Fruit fly (Drosophila melanogaster) whole organism, adult: ENCODE measurements around the gene CG4022.

ENCODE experiments used
- CG11617 ChIP-seq: fragments of 200-800 bp; sonication (Bioruptor generic); optimal IDR thresholded peaks from 2 replicates; lab custom pipeline; 2017; ENCODE audit warnings: mild to moderate bottlenecking, missing biosample characterization, missing genetic modification reagents, missing genetic modification characterization
- CG12768 ChIP-seq: fragments of 200-800 bp; sonication (Bioruptor generic); optimal IDR thresholded peaks from 2 replicates; lab custom pipeline; 2017; ENCODE audit warnings: missing biosample characterization, missing genetic modification characterization, mild to moderate bottlenecking, moderate library complexity, missing genetic modification reagents
- CG14711 ChIP-seq: fragments of 200-800 bp; sonication (Bioruptor generic); optimal IDR thresholded peaks from 2 replicates; lab custom pipeline; 2018; ENCODE audit warnings: missing biosample characterization, mild to moderate bottlenecking, missing genetic modification characterization, moderate library complexity
- CG1620 ChIP-seq: fragments of 200-800 bp; sonication (Bioruptor generic); optimal IDR thresholded peaks from 2 replicates; lab custom pipeline; 2016; ENCODE audit warnings: missing biosample characterization, missing genetic modification characterization
- CG33017 ChIP-seq: fragments of 200-800 bp; sonication (Bioruptor generic); optimal IDR thresholded peaks from 2 replicates; lab custom pipeline; 2018; ENCODE audit warnings: missing biosample characterization, mild to moderate bottlenecking, missing genetic modification characterization, moderate library complexity
- CG5204 ChIP-seq: fragments of 200-800 bp; sonication (Bioruptor generic); optimal IDR thresholded peaks from 2 replicates; lab custom pipeline; 2016; ENCODE audit warnings: missing biosample characterization, missing genetic modification characterization
- CG7045 ChIP-seq: fragments of 200-800 bp; sonication (Bioruptor generic); optimal IDR thresholded peaks from 2 replicates; lab custom pipeline; 2017; ENCODE audit warnings: missing biosample characterization, mild to moderate bottlenecking, missing genetic modification characterization
- CG7101 ChIP-seq: fragments of 200-800 bp; sonication (Bioruptor generic); optimal IDR thresholded peaks from 2 replicates; lab custom pipeline; 2018; ENCODE audit warnings: missing biosample characterization, mild to moderate bottlenecking, missing genetic modification characterization, moderate library complexity
- Clk ChIP-seq: fragments of 200-800 bp; sonication (Bioruptor generic); optimal IDR thresholded peaks from 2 replicates; lab custom pipeline; 2017; ENCODE audit warnings: missing biosample characterization, missing genetic modification characterization
- Crg-1 ChIP-seq: fragments of 200-800 bp; sonication (Bioruptor generic); optimal IDR thresholded peaks from 2 replicates; lab custom pipeline; 2016; ENCODE audit warnings: missing biosample characterization, missing genetic modification characterization
- Hr96 ChIP-seq: fragments of 200-800 bp; sonication (Bioruptor generic); optimal IDR thresholded peaks from 2 replicates; lab custom pipeline; 2016; ENCODE audit warnings: missing biosample characterization, missing genetic modification characterization
- Mnt ChIP-seq: fragments of 200-800 bp; sonication (Bioruptor generic); optimal IDR thresholded peaks from 2 replicates; lab custom pipeline; 2016; ENCODE audit warnings: missing biosample characterization, mild to moderate bottlenecking, missing genetic modification characterization
- bab1 ChIP-seq: fragments of 200-800 bp; sonication (Bioruptor generic); optimal IDR thresholded peaks from 3 replicates; lab custom pipeline; 2019; ENCODE audit warnings: missing biosample characterization, mild to moderate bottlenecking, missing genetic modification characterization, moderate library complexity
- cic ChIP-seq: fragments of 200-800 bp; sonication (Bioruptor generic); optimal IDR thresholded peaks from 2 replicates; lab custom pipeline; 2017; ENCODE audit warnings: missing biosample characterization, mild to moderate bottlenecking, missing genetic modification characterization, moderate library complexity
- cnc ChIP-seq, 2 experiments: fragments of >200 bp; optimal IDR thresholded peaks; 2 replicates each; lab custom pipeline; 2017
- kay ChIP-seq: fragments of 200-800 bp; sonication (Bioruptor generic); peaks from one replicate; lab custom pipeline; 2016; ENCODE audit warnings: missing biosample characterization, missing genetic modification characterization, borderline replicate concordance
- ovo ChIP-seq: fragments of 200-800 bp; sonication (Bioruptor generic); optimal IDR thresholded peaks from 2 replicates; lab custom pipeline; 2016; ENCODE audit warnings: missing biosample characterization, missing genetic modification characterization
- pad ChIP-seq: fragments of 200-800 bp; sonication (Bioruptor generic); optimal IDR thresholded peaks from 3 replicates; lab custom pipeline; 2017; ENCODE audit warnings: missing biosample characterization, missing genetic modification characterization, mild to moderate bottlenecking, moderate library complexity, missing genetic modification reagents
- tj ChIP-seq: fragments of 200-800 bp; sonication (Bioruptor generic); optimal IDR thresholded peaks from 3 replicates; lab custom pipeline; 2017; ENCODE audit warnings: missing biosample characterization, mild to moderate bottlenecking, missing genetic modification characterization, moderate library complexity
- toe ChIP-seq: fragments of 200-800 bp; sonication (Bioruptor generic); optimal IDR thresholded peaks from 2 replicates; lab custom pipeline; 2016; ENCODE audit warnings: missing biosample characterization, missing genetic modification characterization

The CG4022 gene

DNA sequence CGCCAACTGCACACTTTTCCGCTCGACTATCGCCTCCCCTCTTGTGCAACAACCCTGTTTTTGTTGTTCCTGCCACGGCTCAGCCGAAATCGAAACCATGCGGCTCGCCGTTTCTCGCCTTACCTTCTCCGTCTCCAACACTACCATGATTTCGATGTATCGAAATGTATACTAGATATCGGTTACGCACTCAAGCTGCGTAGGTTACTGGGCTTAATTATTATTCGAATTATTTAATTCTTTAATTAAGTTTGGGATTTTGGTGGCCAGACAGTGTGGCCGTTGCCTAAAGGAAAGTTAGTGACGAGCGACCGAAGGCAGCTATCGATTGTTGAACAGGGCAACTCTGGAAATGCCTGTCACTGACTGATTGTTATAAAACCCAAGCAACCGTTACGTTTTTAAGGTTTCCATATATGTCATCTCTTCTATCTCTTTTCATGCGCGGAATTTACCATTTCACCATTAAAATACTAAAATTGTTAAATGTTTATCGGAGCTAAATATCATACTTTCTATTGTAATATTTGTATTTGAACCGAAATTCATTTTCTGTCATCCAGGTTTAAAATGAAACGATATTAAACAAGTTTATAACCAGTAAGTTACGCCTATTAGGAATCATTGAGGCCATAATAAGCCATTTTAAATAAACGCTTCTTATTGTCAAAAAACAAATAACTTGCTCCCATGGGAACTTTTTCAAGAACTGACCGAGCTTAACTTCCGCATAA lies 8.3 kb downstream of the CG4022 start, which contains the start of gene eIF4E1:
TSS of gene eIF4E1 (minus strand) at position 304 of the 734 bp plus-strand sequence.
- TF ChIP-seq Hr96 (GFP tag; lab: Kevin White, UChicago): no peak
- TF ChIP-seq bab1 (GFP tag; lab: Kevin White, UChicago): peak; percentile 9
- no peak for TF ChIP-seq cnc (optimal IDR thresholded peaks at IDR 0.05; lab: Kevin White, UChicago)
- TF ChIP-seq cic (GFP tag; lab: Kevin White, UChicago): no peak
- peak; percentile 78 for TF ChIP-seq Mnt (GFP tag; lab: Kevin White, UChicago)
- TF ChIP-seq ovo (GFP tag; lab: Kevin White, UChicago): no peak
- no peak for TF ChIP-seq toe (GFP tag; lab: Kevin White, UChicago)
- peak; percentile 38 for TF ChIP-seq tj (GFP tag; lab: Kevin White, UChicago)
- TF ChIP-seq CG12768 (GFP tag; lab: Kevin White, UChicago): no peak
- TF ChIP-seq CG7045 (GFP tag; lab: Kevin White, UChicago): no peak
- TF ChIP-seq CG1620 (GFP tag; lab: Kevin White, UChicago): no peak
- no peak for TF ChIP-seq CG7101
- TF ChIP-seq kay: peak; percentile 38
- TF ChIP-seq CG14711: peak; percentile 87
- TF ChIP-seq pad (GFP tag; lab: Kevin White, UChicago): no peak
- no peak for TF ChIP-seq CG11617 (GFP tag; lab: Kevin White, UChicago)
- no peak for TF ChIP-seq Clk
- TF ChIP-seq Crg-1: no peak
- TF ChIP-seq CG33017 (tag; lab: Kevin White, UChicago): no peak
- no peak for TF ChIP-seq CG5204

DNA sequence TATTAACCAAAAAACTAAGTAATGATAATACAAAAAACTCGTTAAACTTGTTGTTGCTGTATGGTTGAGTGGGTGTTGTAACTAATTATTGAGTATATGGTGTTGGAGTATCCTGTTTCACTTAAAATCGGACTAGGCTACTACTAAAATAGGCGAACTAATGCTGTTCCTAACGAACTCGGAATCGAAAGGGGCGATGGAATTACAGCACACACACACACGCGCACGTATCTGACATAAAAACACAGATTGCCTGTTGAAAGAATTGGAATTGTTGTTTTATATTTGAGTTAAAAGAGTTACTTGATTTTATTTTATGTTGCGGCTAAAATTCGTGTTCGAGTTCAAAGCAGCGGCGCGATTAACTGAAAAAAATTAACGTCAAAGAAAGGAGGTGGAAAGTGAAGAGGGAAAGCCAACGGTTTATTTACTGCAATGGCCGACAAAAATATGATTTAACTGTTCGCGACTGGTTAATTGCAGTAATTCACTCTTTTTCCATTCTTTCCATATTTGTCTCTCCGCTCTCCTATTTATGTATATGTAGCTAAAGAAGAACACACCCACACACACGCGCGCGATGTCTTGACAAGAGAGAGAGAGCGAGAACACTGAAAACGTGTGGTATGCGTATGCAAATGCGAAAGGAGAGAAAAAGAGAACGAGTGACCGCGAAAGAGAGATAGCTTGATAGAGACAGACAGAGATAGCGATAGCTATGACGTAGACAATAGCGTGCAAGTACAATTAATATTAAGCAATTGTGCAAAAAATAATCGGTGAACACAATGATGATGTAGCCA lies 9.1 kb downstream of the CG4022 start:
- peak; percentile 13 for TF ChIP-seq CG12768 (GFP tag; lab: Kevin White, UChicago)
- peak; percentile 87 for TF ChIP-seq pad (GFP tag; lab: Kevin White, UChicago)
- no peak for TF ChIP-seq CG14711
- no peak for TF ChIP-seq CG7101
- TF ChIP-seq kay: peak; percentile 96
- peak; percentile 74 for TF ChIP-seq tj (GFP tag; lab: Kevin White, UChicago)
- no peak for TF ChIP-seq Mnt (GFP tag; lab: Kevin White, UChicago)
- TF ChIP-seq ovo (GFP tag; lab: Kevin White, UChicago): peak; percentile 93
- TF ChIP-seq bab1 (GFP tag; lab: Kevin White, UChicago): no peak
- no peak for TF ChIP-seq toe (GFP tag; lab: Kevin White, UChicago)

DNA sequence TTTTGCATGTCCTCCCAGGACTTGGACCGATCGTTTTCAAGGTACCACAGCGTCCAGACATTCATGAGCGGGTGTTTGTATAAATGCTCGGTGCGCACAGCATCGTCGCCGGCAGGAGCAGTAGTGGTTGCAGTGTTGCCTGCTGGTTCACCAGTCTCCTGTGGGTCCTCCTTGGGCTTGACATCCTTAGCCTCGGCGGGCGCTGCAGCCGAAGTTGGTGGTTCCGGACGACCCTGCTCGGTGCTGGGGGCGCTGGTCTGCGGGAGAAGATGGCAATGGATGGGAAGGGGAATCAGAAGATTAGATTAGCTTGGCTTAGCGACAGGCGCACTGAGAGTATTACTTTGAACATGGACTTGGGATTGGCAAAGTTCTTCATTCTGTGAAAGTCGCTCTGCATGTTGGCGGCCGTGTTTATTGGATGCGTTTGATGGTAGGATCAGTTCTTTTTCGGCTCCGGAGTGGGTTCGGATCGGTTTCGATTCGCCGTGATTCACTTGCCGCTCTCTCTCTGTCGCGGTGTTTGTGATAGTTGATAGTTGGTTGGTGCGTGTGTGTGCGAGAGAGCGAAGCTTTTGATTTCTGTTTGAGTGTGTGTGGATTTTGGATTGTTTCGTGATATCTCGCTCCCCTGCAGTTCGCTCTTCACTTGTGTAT lies 9.8 kb downstream of the CG4022 start:
- TF ChIP-seq ovo (GFP tag; lab: Kevin White, UChicago) (no peak), CG14711 (no peak), CG7045 (GFP tag; lab: Kevin White, UChicago) (no peak), bab1 (GFP tag; lab: Kevin White, UChicago) (no peak), CG7101 (no peak), toe (GFP tag; lab: Kevin White, UChicago) (no peak), CG5204 (no peak), Mnt (GFP tag; lab: Kevin White, UChicago) (no peak), CG1620 (GFP tag; lab: Kevin White, UChicago) (no peak), pad (GFP tag; lab: Kevin White, UChicago) (no peak), Crg-1 (no peak), cic (GFP tag; lab: Kevin White, UChicago) (no peak), Hr96 (GFP tag; lab: Kevin White, UChicago) (no peak), tj (GFP tag; lab: Kevin White, UChicago) (no peak), CG33017 (tag; lab: Kevin White, UChicago) (no peak), Clk (no peak), CG11617 (GFP tag; lab: Kevin White, UChicago) (no peak), CG12768 (GFP tag; lab: Kevin White, UChicago) (no peak), cnc (optimal IDR thresholded peaks at IDR 0.05; lab: Kevin White, UChicago) (no peak)

DNA sequence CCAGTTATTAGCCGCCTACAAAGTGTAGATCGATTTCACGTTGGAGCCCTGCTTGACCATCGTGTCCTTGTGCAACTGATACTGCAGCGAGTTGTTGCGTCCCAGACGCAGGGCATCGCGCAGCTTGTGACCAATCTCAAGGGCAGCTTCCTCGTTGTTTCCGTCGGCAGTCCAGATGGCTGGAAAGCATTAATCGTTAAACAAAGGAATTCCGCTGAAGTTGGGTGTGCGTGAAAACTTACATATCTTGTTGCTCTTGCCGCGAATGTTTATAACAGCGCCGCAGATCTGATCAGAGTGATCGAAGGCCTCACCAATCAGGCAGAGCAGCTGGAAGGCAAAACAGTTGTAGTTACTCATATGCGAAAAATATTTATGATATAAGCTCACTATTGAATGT lies 10.8 kb downstream of the CG4022 start:
- no peak for TF ChIP-seq toe (GFP tag; lab: Kevin White, UChicago)
- TF ChIP-seq Clk: no peak
- no peak for TF ChIP-seq cnc (optimal IDR thresholded peaks at IDR 0.05; lab: Kevin White, UChicago)
- no peak for TF ChIP-seq cic (GFP tag; lab: Kevin White, UChicago)
- no peak for TF ChIP-seq CG5204
- TF ChIP-seq Mnt (GFP tag; lab: Kevin White, UChicago): no peak
- no peak for TF ChIP-seq bab1 (GFP tag; lab: Kevin White, UChicago)
- no peak for TF ChIP-seq CG1620 (GFP tag; lab: Kevin White, UChicago)
- no peak for TF ChIP-seq CG7101
- no peak for TF ChIP-seq CG11617 (GFP tag; lab: Kevin White, UChicago)
- no peak for TF ChIP-seq CG33017 (tag; lab: Kevin White, UChicago)
- no peak for TF ChIP-seq Crg-1
- TF ChIP-seq CG7045 (GFP tag; lab: Kevin White, UChicago): no peak
- TF ChIP-seq Hr96 (GFP tag; lab: Kevin White, UChicago): no peak
- no peak for TF ChIP-seq tj (GFP tag; lab: Kevin White, UChicago)
- TF ChIP-seq CG12768 (GFP tag; lab: Kevin White, UChicago): no peak
